Worm (Caenorhabditis elegans): Measurements from ENCODE around the gene srv-2.

ce11 chrII:10594758-10595157 lies 7.3 kb downstream of the srv-2 start, which contains the start of gene C14A4.6:
- TF ChIP-seq nhr-20 (tag; optimal IDR thresholded peaks at IDR 0.05) (no peak), Y116A8C.19 (tag; optimal IDR thresholded peaks at IDR 0.05; ENCODE audit: borderline replicate concordance) (no peak), ztf-4 (tag; optimal IDR thresholded peaks at IDR 0.05) (no peak), snpc-4 (tag; optimal IDR thresholded peaks at IDR 0.05) (no peak), fkh-10 (GFP tag; optimal IDR thresholded peaks at IDR 0.05) (no peak), ama-1 (optimal IDR thresholded peaks at IDR 0.05) (no peak)
